Worm (Caenorhabditis elegans): ENCODE data around the gene Y94H6A.2.

The Y94H6A.2 gene

ce11 chrIV:2774500-2774899 is 44.4 kb downstream of the Y94H6A.2 start (continued):
- TF ChIP-seq Y5F2A.4 (GFP tag; optimal IDR thresholded peaks at IDR 0.05) = no peak
- peak; percentile 15; the same call in 1 of the 2 replicates for TF ChIP-seq lin-1 (GFP tag; IDR thresholded peaks at IDR 0.05)
- peak; percentile 9 to 87 for TF ChIP-seq mdl-1 (tag; optimal IDR thresholded peaks at IDR 0.05)
- peak; percentile 80 for TF ChIP-seq pha-4 (GFP tag; IDR thresholded peaks at IDR 0.05)
- TF ChIP-seq pha-4 (tag; optimal IDR thresholded peaks at IDR 0.05) = peak; percentile 92
- no peak for TF ChIP-seq ceh-82 (tag; optimal IDR thresholded peaks at IDR 0.05)
- TF ChIP-seq zip-2 (tag; optimal IDR thresholded peaks at IDR 0.05) = no peak
- no peak for TF ChIP-seq snpc-4 (tag; optimal IDR thresholded peaks at IDR 0.05)
- no peak for TF ChIP-seq vab-7 (GFP tag; IDR thresholded peaks at IDR 0.05)
- no peak for TF ChIP-seq ces-1 (GFP tag; optimal IDR thresholded peaks at IDR 0.05)

DNA sequence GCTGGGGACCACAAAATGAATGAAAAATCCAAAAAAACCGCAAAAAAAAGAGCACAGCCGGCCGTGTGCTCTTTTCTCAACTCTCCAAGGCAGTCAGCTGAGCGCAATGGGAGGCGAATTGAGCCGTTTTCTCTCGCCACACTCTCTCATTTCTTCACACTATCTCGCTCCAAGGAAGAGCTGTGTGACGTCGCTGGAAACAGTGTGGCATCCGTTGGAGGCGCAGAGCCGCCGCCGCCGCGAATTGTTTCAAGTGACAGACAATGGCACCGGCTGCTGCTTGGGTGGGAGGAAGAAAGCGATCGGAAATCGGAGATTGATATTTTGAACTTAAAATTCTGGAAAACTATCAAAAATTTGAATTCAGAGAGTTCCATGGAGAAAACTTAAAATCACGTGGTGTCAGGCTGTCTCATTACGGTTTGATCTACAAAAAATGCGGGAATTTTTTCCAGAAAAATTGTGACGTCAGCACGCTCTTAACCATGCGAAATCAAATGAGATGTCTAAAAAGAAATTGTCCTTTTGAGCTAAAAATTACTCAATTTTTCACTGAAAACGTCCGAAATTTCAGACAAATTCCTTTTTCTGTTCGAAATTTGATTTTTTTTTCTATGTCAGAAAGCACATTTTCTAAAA is 46.0 kb downstream of the Y94H6A.2 start:
- TF ChIP-seq nhr-28 (tag; optimal IDR thresholded peaks at IDR 0.05) (no peak), egl-43 (GFP tag; IDR thresholded peaks at IDR 0.05) (peak; percentile 70; the same call in 1 of the 2 replicates), mes-2 (tag; optimal IDR thresholded peaks at IDR 0.05; ENCODE audit: poor library complexity, severe bottlenecking) (peak; percentile 36), F10B5.3 (tag; optimal IDR thresholded peaks at IDR 0.05) (no peak), ztf-7 (tag; optimal IDR thresholded peaks at IDR 0.05) (no peak), nhr-6 (tag; optimal IDR thresholded peaks at IDR 0.05) (no peak), gei-8 (GFP tag; optimal IDR thresholded peaks at IDR 0.05) (no peak), fos-1 (tag; optimal IDR thresholded peaks at IDR 0.05) (no peak), unc-62 (GFP tag; optimal IDR thresholded peaks at IDR 0.05 in 1 of 2) (peak in 1 of 2 experiments; percentile 96), unc-62 (tag; optimal IDR thresholded peaks at IDR 0.05) (no peak), lim-7 (GFP tag; IDR thresholded peaks at IDR 0.05) (0 out of 2 replicates have a peak, but pooled peaks have one; percentile 32), rbr-2 (tag; optimal IDR thresholded peaks at IDR 0.05) (peak; percentile 45), Y5F2A.4 (GFP tag; optimal IDR thresholded peaks at IDR 0.05) (no peak), spr-3 (GFP tag; optimal IDR thresholded peaks at IDR 0.05) (no peak), lir-3 (tag; optimal IDR thresholded peaks at IDR 0.05) (no peak), Y105C5A.15 (GFP tag; IDR thresholded peaks at IDR 0.05) (no peak), arid-1 (GFP tag; conservative IDR thresholded peaks at IDR 0.05) (no peak), hlh-11 (tag; optimal IDR thresholded peaks at IDR 0.05) (peak; percentile 89), ama-1 (optimal IDR thresholded peaks at IDR 0.05) (no peak), dmd-8 (GFP tag; IDR thresholded peaks at IDR 0.05) (no peak), aha-1 (tag) (peak; percentile 92), daf-19 (GFP tag; conservative IDR thresholded peaks at IDR 0.05) (no peak), set-16 (GFP tag; IDR thresholded peaks at IDR 0.05) (peak; percentile 80), ctbp-1 (GFP tag; IDR thresholded peaks at IDR 0.05) (peak; percentile 58; the same call in 1 of the 2 replicates), daf-12 (tag; optimal IDR thresholded peaks at IDR 0.05) (no peak), madf-9 (GFP tag; conservative IDR thresholded peaks at IDR 0.05) (no peak), zfp-3 (GFP tag; conservative IDR thresholded peaks at IDR 0.05) (no peak), Y48G9A.11 (GFP tag; IDR thresholded peaks at IDR 0.05) (no peak), mep-1 (tag; optimal IDR thresholded peaks at IDR 0.05) (peak; percentile 3), spr-1 (tag; optimal IDR thresholded peaks at IDR 0.05) (no peak), hlh-30 (tag; optimal IDR thresholded peaks at IDR 0.05; ENCODE audit: insufficient read depth) (peak; percentile 78), F26F4.8 (GFP tag; conservative IDR thresholded peaks at IDR 0.05) (no peak), daf-16 (GFP tag; optimal IDR thresholded peaks at IDR 0.05) (peak in 1 of 2 experiments; percentile 0), daf-16 (tag; optimal IDR thresholded peaks at IDR 0.05) (no peak), T26A8.4 (GFP tag; IDR thresholded peaks at IDR 0.05) (no peak), zip-2 (tag; optimal IDR thresholded peaks at IDR 0.05) (no peak), pha-4 (GFP tag; IDR thresholded peaks at IDR 0.05) (peak; percentile 37; the same call in 1 of the 2 replicates), pha-4 (tag; optimal IDR thresholded peaks at IDR 0.05) (no peak), mdt-29 (GFP tag; IDR thresholded peaks at IDR 0.05) (no peak), dmd-6 (GFP tag; IDR thresholded peaks at IDR 0.05) (0 out of 2 replicates have a peak, but pooled peaks have one; percentile 15), php-3 (GFP tag; IDR thresholded peaks at IDR 0.05) (no peak), nhr-11 (tag; optimal IDR thresholded peaks at IDR 0.05) (peak; percentile 22), jun-1 (tag; optimal IDR thresholded peaks at IDR 0.05) (no peak), ceh-62 (tag; optimal IDR thresholded peaks at IDR 0.05) (no peak)
